Worm (Caenorhabditis elegans): ENCODE data around the gene R02D5.3.

The R02D5.3 gene

ce11 chrV:14472229-14472628, 10.7 kb upstream of the R02D5.3 start, which contains the start of gene clec-227:
Gene clec-227 (plus strand): TSS chrV:14472529.
- TF ChIP-seq efl-1 (optimal IDR thresholded peaks at IDR 0.05) (no peak), efl-1 (GFP tag; optimal IDR thresholded peaks at IDR 0.05 in 1 of 2) (peak in 1 of 2 experiments; percentile 85), unc-98 (GFP tag; IDR thresholded peaks at IDR 0.05) (no peak), ceh-8 (GFP tag; optimal IDR thresholded peaks at IDR 0.05) (no peak), unc-86 (tag; optimal IDR thresholded peaks at IDR 0.05) (no peak), hlh-17 (GFP tag; optimal IDR thresholded peaks at IDR 0.05; ENCODE audit: borderline replicate concordance) (no peak), nhr-90 (tag; optimal IDR thresholded peaks at IDR 0.05; ENCODE audit: poor library complexity) (no peak)

ce11 chrV:14474099-14474498, 8.9 kb upstream of the R02D5.3 start, which contains the start of gene clec-56:
Gene clec-56 (plus strand): TSS chrV:14474399.
- no peak for TF ChIP-seq alr-1 (tag; optimal IDR thresholded peaks at IDR 0.05; ENCODE audit: borderline replicate concordance)

DNA sequence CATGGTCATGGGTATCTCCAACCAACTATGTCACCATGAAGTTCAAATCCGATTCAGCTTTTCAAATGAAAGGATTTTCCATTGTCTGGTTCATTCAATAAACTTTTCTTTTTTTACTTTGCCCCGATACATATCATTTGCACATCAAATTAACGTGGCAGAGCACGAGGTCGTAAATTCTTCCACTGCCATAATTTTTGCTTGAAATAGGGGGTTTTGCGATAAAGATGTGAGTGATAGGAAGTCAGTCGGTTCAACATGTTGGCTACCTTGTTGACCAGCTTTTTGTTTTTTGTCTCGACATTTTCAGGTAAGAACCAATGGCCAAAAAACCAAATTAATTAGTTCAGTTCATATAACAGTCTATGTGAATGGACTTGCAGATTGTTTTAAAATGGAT, 6.3 kb upstream of the R02D5.3 start, which contains the start of gene clec-54:
clec-54 (plus strand) TSS at position 224 of the 400 bp plus-strand sequence.
- TF ChIP-seq nhr-28 (tag; optimal IDR thresholded peaks at IDR 0.05), result no peak
- no peak for TF ChIP-seq C34B4.2 (tag; optimal IDR thresholded peaks at IDR 0.05)
- no peak for TF ChIP-seq elt-3 (tag; optimal IDR thresholded peaks at IDR 0.05)
- TF ChIP-seq efl-1 (optimal IDR thresholded peaks at IDR 0.05), result no peak
- peak in 1 of 2 experiments; percentile 63 for TF ChIP-seq efl-1 (GFP tag; optimal IDR thresholded peaks at IDR 0.05 in 1 of 2)
- no peak for TF ChIP-seq ceh-82 (tag; optimal IDR thresholded peaks at IDR 0.05)
- TF ChIP-seq egl-13 (tag; optimal IDR thresholded peaks at IDR 0.05), result no peak
- no peak for TF ChIP-seq nhr-84 (tag; optimal IDR thresholded peaks at IDR 0.05)
- TF ChIP-seq fos-1 (tag; optimal IDR thresholded peaks at IDR 0.05), result no peak
- peak; percentile 52 for TF ChIP-seq elt-2 (tag; optimal IDR thresholded peaks at IDR 0.05)
- no peak for TF ChIP-seq unc-62 (GFP tag; optimal IDR thresholded peaks at IDR 0.05)
- TF ChIP-seq mab-9 (GFP tag; IDR thresholded peaks at IDR 0.05), result no peak
- no peak for TF ChIP-seq fkh-8 (tag; optimal IDR thresholded peaks at IDR 0.05)
- no peak for TF ChIP-seq aly-2 (tag; optimal IDR thresholded peaks at IDR 0.05)
- TF ChIP-seq hlh-17 (GFP tag; optimal IDR thresholded peaks at IDR 0.05; ENCODE audit: borderline replicate concordance), result no peak

- TF ChIP-seq zip-4 (GFP tag; optimal IDR thresholded peaks at IDR 0.05) (no peak), elt-2 (tag; optimal IDR thresholded peaks at IDR 0.05) (peak; percentile 40), lir-3 (tag; optimal IDR thresholded peaks at IDR 0.05; ENCODE audit: poor library complexity) (no peak), irx-1 (tag; optimal IDR thresholded peaks at IDR 0.05) (no peak)
These were observed 4.0 kb upstream of the R02D5.3 start, which contains the start of gene clec-55 for ce11 chrV:14478979-14479378. Gene clec-55 (plus strand): TSS chrV:14479279.

- TF ChIP-seq lin-13 (GFP tag; optimal IDR thresholded peaks at IDR 0.05) (no peak), hpl-2 (GFP tag; optimal IDR thresholded peaks at IDR 0.05) (no peak), dsc-1 (tag; optimal IDR thresholded peaks at IDR 0.05) (no peak), isw-1 (GFP tag; IDR thresholded peaks at IDR 0.05) (no peak), C16A3.4 (tag; optimal IDR thresholded peaks at IDR 0.05) (no peak), elt-2 (tag; optimal IDR thresholded peaks at IDR 0.05) (no peak), elt-3 (tag; optimal IDR thresholded peaks at IDR 0.05) (no peak), swsn-7 (tag; optimal IDR thresholded peaks at IDR 0.05) (no peak), ztf-4 (tag; optimal IDR thresholded peaks at IDR 0.05) (no peak), vab-15 (tag; optimal IDR thresholded peaks at IDR 0.05) (no peak), fkh-10 (GFP tag; optimal IDR thresholded peaks at IDR 0.05) (no peak), mab-9 (GFP tag; IDR thresholded peaks at IDR 0.05) (no peak), nhr-47 (tag; optimal IDR thresholded peaks at IDR 0.05) (no peak), nhr-11 (tag; optimal IDR thresholded peaks at IDR 0.05) (no peak), ceh-63 (GFP tag; optimal IDR thresholded peaks at IDR 0.05) (no peak), unc-30 (tag; optimal IDR thresholded peaks at IDR 0.05) (no peak), snpc-4 (tag; optimal IDR thresholded peaks at IDR 0.05) (no peak), ceh-88 (GFP tag; IDR thresholded peaks at IDR 0.05) (no peak), nhr-20 (tag; optimal IDR thresholded peaks at IDR 0.05) (no peak), nhr-77 (tag; optimal IDR thresholded peaks at IDR 0.05) (no peak)
These were observed 2.4 kb upstream of the R02D5.3 start for ce11 chrV:14480533-14480932.

Measured in whole organism, L1 larva.